Fruit fly (Drosophila melanogaster): ENCODE results near the gene nesd.

DNA sequence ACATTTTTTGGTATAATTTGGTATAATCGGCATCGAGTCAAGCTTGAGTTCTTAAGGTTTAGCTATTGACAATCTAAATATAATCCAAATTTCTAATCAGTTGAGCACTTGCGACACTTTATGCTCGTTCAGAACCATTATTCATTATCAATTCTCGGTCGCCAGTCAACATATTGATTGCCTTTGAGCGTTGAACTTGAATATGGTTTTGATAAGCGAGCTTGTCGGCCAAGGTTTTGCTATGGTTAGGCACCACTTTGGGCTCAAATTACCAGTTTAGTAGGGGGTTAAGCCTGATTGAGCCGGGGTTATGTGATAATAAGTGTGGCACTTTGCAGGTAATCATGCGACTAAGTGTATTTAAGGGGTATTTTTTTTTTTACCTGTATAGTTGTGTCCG lies 19.4 kb upstream of the nesd start:
- TF ChIP-seq CG13204 (GFP tag; optimal IDR thresholded peaks at IDR 0.05), result no peak
- no peak for TF ChIP-seq CG15710 (tag; optimal IDR thresholded peaks at IDR 0.05)
- no peak for TF ChIP-seq gl (tag; optimal IDR thresholded peaks at IDR 0.05)
- no peak for TF ChIP-seq CG8159 (tag; optimal IDR thresholded peaks at IDR 0.05)
- no peak for TF ChIP-seq CG9948 (tag; optimal IDR thresholded peaks at IDR 0.05)
- TF ChIP-seq rn (GFP tag; IDR thresholded peaks at IDR 0.05), result no peak
- TF ChIP-seq CG12605 (GFP tag; IDR thresholded peaks at IDR 0.05), result no peak
- no peak for TF ChIP-seq CG32121 (GFP tag; IDR thresholded peaks at IDR 0.05)
- no peak for TF ChIP-seq Snoo (tag; optimal IDR thresholded peaks at IDR 0.05)
- TF ChIP-seq CG17806 (tag; optimal IDR thresholded peaks at IDR 0.05), result no peak
- TF ChIP-seq CG14655 (GFP tag; optimal IDR thresholded peaks at IDR 0.05), result no peak
- TF ChIP-seq Pif1A (GFP tag; optimal IDR thresholded peaks at IDR 0.05), result no peak
- no peak for TF ChIP-seq CG4496 (GFP tag; IDR thresholded peaks at IDR 0.05)
- TF ChIP-seq CG8301 (tag; optimal IDR thresholded peaks at IDR 0.05), result no peak
